Fruit fly (Drosophila melanogaster) whole organism, embryonic: ENCODE results near the gene Tengl1.
A peak's percentile ranks its signal among the peaks of the same experiment; 100 is the strongest.

ENCODE experiments used
- Adf1 ChIP-seq: fragments of 200-800 bp; sonication (Bioruptor generic); IDR thresholded peaks from 2 replicates; pipeline ENCODE4 v1.3.6; 2022; ENCODE audit warnings: missing biosample characterization, missing genetic modification characterization
- BtbVII ChIP-seq: fragments of 200-800 bp; sonication (Bioruptor generic); optimal IDR thresholded peaks from 3 replicates; lab custom pipeline; 2017; ENCODE audit warnings: missing biosample characterization, mild to moderate bottlenecking, missing genetic modification characterization
- C15 ChIP-seq: fragments of 200-800 bp; sonication (Bioruptor generic); IDR thresholded peaks from 3 replicates; pipeline ENCODE4 v1.3.6; 2022; ENCODE audit warnings: missing biosample characterization, missing genetic modification characterization
- CG10462 ChIP-seq: fragments of 200-800 bp; sonication (Bioruptor generic); optimal IDR thresholded peaks from 2 replicates; lab custom pipeline; 2016; ENCODE audit warnings: missing biosample characterization, missing genetic modification characterization
- CG11247 ChIP-seq: fragments of 200-800 bp; sonication (Bioruptor generic); IDR thresholded peaks from 2 replicates; pipeline ENCODE4 v1.3.6; 2022; ENCODE audit warnings: missing biosample characterization, missing genetic modification characterization
- CG13296 ChIP-seq: fragments of 200-800 bp; sonication (Bioruptor generic); optimal IDR thresholded peaks from 3 replicates; lab custom pipeline; 2018; ENCODE audit warnings: missing biosample characterization, mild to moderate bottlenecking, missing genetic modification characterization
- CG13624 ChIP-seq: fragments of 200-800 bp; sonication (Bioruptor generic); optimal IDR thresholded peaks from 2 replicates; lab custom pipeline; 2016; ENCODE audit warnings: missing biosample characterization, missing genetic modification characterization
- CG15073 ChIP-seq: fragments of 200-800 bp; sonication (Bioruptor generic); optimal IDR thresholded peaks from 2 replicates; lab custom pipeline; 2016; ENCODE audit warnings: missing biosample characterization, missing genetic modification characterization
- CG1603 ChIP-seq: fragments of 200-800 bp; sonication (Bioruptor generic); optimal IDR thresholded peaks from 2 replicates; lab custom pipeline; 2019; ENCODE audit warnings: missing biosample characterization, mild to moderate bottlenecking, missing genetic modification characterization, moderate library complexity
- CG1647 ChIP-seq: fragments of 200-800 bp; sonication (Bioruptor generic); optimal IDR thresholded peaks from 3 replicates; lab custom pipeline; 2016; ENCODE audit warnings: missing biosample characterization, missing genetic modification characterization
- CG16815 ChIP-seq: fragments of 200-800 bp; sonication (Bioruptor generic); optimal IDR thresholded peaks from 3 replicates; lab custom pipeline; 2017; ENCODE audit warnings: missing biosample characterization, mild to moderate bottlenecking, missing genetic modification characterization
- CG2202 ChIP-seq: fragments of 200-800 bp; sonication (Bioruptor generic); optimal IDR thresholded peaks from 2 replicates; lab custom pipeline; 2018; ENCODE audit warnings: missing biosample characterization, mild to moderate bottlenecking, missing genetic modification characterization
- CG2712 ChIP-seq: fragments of 200-800 bp; optimal IDR thresholded peaks from 3 replicates; lab custom pipeline; 2019; ENCODE audit warnings: missing biosample characterization, mild to moderate bottlenecking, missing genetic modification characterization, moderate library complexity
- CG31365 ChIP-seq: fragments of 200-800 bp; sonication (Bioruptor generic); optimal IDR thresholded peaks from 2 replicates; lab custom pipeline; 2018; ENCODE audit warnings: missing biosample characterization, mild to moderate bottlenecking, missing genetic modification characterization
- CG31441 ChIP-seq: fragments of 200-800 bp; sonication (Bioruptor generic); IDR thresholded peaks from 2 replicates; pipeline ENCODE4 v1.3.6; 2022; ENCODE audit warnings: missing biosample characterization, missing genetic modification characterization
- CG34376 ChIP-seq: fragments of 200-800 bp; sonication (Bioruptor generic); optimal IDR thresholded peaks from 2 replicates; lab custom pipeline; 2018; ENCODE audit warnings: missing biosample characterization, mild to moderate bottlenecking, missing genetic modification characterization
- CG3847 ChIP-seq: fragments of 200-800 bp; sonication (Bioruptor generic); IDR thresholded peaks from 2 replicates; pipeline ENCODE4 v1.3.6; 2022; ENCODE audit warnings: missing biosample characterization, missing genetic modification characterization
- CG4282 ChIP-seq: fragments of 200-800 bp; sonication (Bioruptor generic); optimal IDR thresholded peaks from 2 replicates; lab custom pipeline; 2016; ENCODE audit warnings: missing biosample characterization, missing genetic modification characterization
- CG6254 ChIP-seq: fragments of 200-800 bp; sonication (Bioruptor generic); optimal IDR thresholded peaks from 3 replicates; lab custom pipeline; 2017; ENCODE audit warnings: mild to moderate bottlenecking, missing biosample characterization, missing genetic modification reagents, missing genetic modification characterization
- CG6689 ChIP-seq: fragments of 200-800 bp; sonication (Bioruptor generic); IDR thresholded peaks from 2 replicates; pipeline ENCODE4 v1.3.6; 2022; ENCODE audit warnings: missing biosample characterization, missing genetic modification characterization
- CG7928 ChIP-seq: fragments of 200-800 bp; sonication (Bioruptor generic); optimal IDR thresholded peaks from 2 replicates; lab custom pipeline; 2017; ENCODE audit warnings: missing biosample characterization, mild to moderate bottlenecking, missing genetic modification characterization
- CG9727 ChIP-seq: fragments of 200-800 bp; sonication (Bioruptor generic); optimal IDR thresholded peaks from 3 replicates; lab custom pipeline; 2017; ENCODE audit warnings: missing biosample characterization, mild to moderate bottlenecking, missing genetic modification characterization
- D19A ChIP-seq: fragments of 200-800 bp; optimal IDR thresholded peaks from 3 replicates; lab custom pipeline; 2019; ENCODE audit warnings: missing biosample characterization, mild to moderate bottlenecking, missing genetic modification characterization, moderate library complexity
- Dad ChIP-seq: fragments of 200-800 bp; sonication (Bioruptor generic); optimal IDR thresholded peaks from 3 replicates; lab custom pipeline; 2016; ENCODE audit warnings: missing biosample characterization, missing genetic modification characterization
- Doc2 ChIP-seq: fragments of 200-800 bp; sonication (Bioruptor generic); IDR thresholded peaks from 2 replicates; pipeline ENCODE4 v1.3.6; 2022; ENCODE audit warnings: missing biosample characterization, missing genetic modification characterization
- E2f1 ChIP-seq: fragments of 200-800 bp; sonication (Bioruptor generic); IDR thresholded peaks from 2 replicates; pipeline ENCODE4 v1.3.6; 2022; ENCODE audit warnings: missing biosample characterization, missing genetic modification characterization
- GATAe ChIP-seq: fragments of 200-800 bp; sonication (Bioruptor generic); conservative IDR thresholded peaks from 2 replicates; pipeline ENCODE4 v1.3.6; 2022; ENCODE audit warnings: missing biosample characterization, missing genetic modification characterization
- H2.0 ChIP-seq: fragments of 200-800 bp; sonication (Bioruptor generic); IDR thresholded peaks from 2 replicates; pipeline ENCODE4 v1.3.6; 2022; ENCODE audit warnings: missing biosample characterization, missing genetic modification characterization
- HmgZ ChIP-seq: fragments of 200-800 bp; sonication (Bioruptor generic); optimal IDR thresholded peaks from 2 replicates; lab custom pipeline; 2018; ENCODE audit warnings: missing biosample characterization, mild to moderate bottlenecking, missing genetic modification characterization
- Meics ChIP-seq: fragments of 200-800 bp; sonication (Bioruptor generic); optimal IDR thresholded peaks from 2 replicates; lab custom pipeline; 2017; ENCODE audit warnings: missing biosample characterization, mild to moderate bottlenecking, missing genetic modification characterization
- Nf-YC ChIP-seq: fragments of 200-800 bp; optimal IDR thresholded peaks from 3 replicates; lab custom pipeline; 2019; ENCODE audit warnings: missing biosample characterization, mild to moderate bottlenecking, missing genetic modification characterization, moderate library complexity
- PHDP ChIP-seq: fragments of 200-800 bp; sonication (Bioruptor generic); optimal IDR thresholded peaks from 3 replicates; lab custom pipeline; 2018; ENCODE audit warnings: missing biosample characterization, mild to moderate bottlenecking, missing genetic modification characterization, moderate library complexity
- Ptx1 ChIP-seq: fragments of 200-800 bp; sonication (Bioruptor generic); IDR thresholded peaks from 2 replicates; pipeline ENCODE4 v1.3.6; 2022; ENCODE audit warnings: missing biosample characterization, missing genetic modification characterization
- Stat92E ChIP-seq, 3 experiments: fragments of >200 bp in 2 of 3; fragments of 200-800 bp in 1 of 3; sonication (Bioruptor generic) in 1 of 3; optimal IDR thresholded peaks; 2 replicates each; lab custom pipeline; 2017 to 2019; ENCODE audit warnings: missing biosample characterization in 3 of 3, missing genetic modification characterization in 3 of 3, mild to moderate bottlenecking in 1 of 3, moderate library complexity in 1 of 3
- Tbp ChIP-seq: fragments of >200 bp; optimal IDR thresholded peaks from 2 replicates; lab custom pipeline; 2018; ENCODE audit warnings: missing biosample characterization, missing genetic modification characterization
- amos ChIP-seq: fragments of 200-800 bp; sonication (Bioruptor generic); IDR thresholded peaks from 2 replicates; pipeline ENCODE4 v1.3.6; 2022; ENCODE audit warnings: missing biosample characterization, missing genetic modification characterization; ENCODE audit not compliant: partially characterized antibody
- ci ChIP-seq: fragments of 200-800 bp; sonication (Bioruptor generic); IDR thresholded peaks from 3 replicates; pipeline ENCODE4 v1.3.6; 2022; ENCODE audit warnings: missing biosample characterization, missing genetic modification characterization
- dmrt11E ChIP-seq: fragments of 200-800 bp; sonication (Bioruptor generic); optimal IDR thresholded peaks from 3 replicates; lab custom pipeline; 2018; ENCODE audit warnings: missing biosample characterization, mild to moderate bottlenecking, missing genetic modification characterization, moderate library complexity
- ewg ChIP-seq: fragments of 200-800 bp; sonication (Bioruptor generic); optimal IDR thresholded peaks from 3 replicates; lab custom pipeline; 2017; ENCODE audit warnings: mild to moderate bottlenecking, missing biosample characterization, missing genetic modification reagents, missing genetic modification characterization
- gro ChIP-seq: fragments of 200-800 bp; sonication (Bioruptor generic); optimal IDR thresholded peaks from 2 replicates; lab custom pipeline; 2016; ENCODE audit warnings: missing biosample characterization, missing genetic modification characterization
- ken ChIP-seq: fragments of 200-800 bp; sonication (Bioruptor generic); IDR thresholded peaks from 3 replicates; pipeline ENCODE4 v1.3.6; 2022; ENCODE audit warnings: missing biosample characterization, missing genetic modification characterization
- otp ChIP-seq: fragments of 200-800 bp; sonication (Bioruptor generic); IDR thresholded peaks from 3 replicates; pipeline ENCODE4, ENCODE4 v1.3.6; 2022; ENCODE audit warnings: missing biosample characterization, missing genetic modification characterization
- ro ChIP-seq: fragments of 200-800 bp; sonication (Bioruptor generic); IDR thresholded peaks from 2 replicates; pipeline ENCODE4 v1.3.6; 2022; ENCODE audit warnings: missing biosample characterization, missing genetic modification characterization
- row ChIP-seq: fragments of 200-800 bp; sonication (Bioruptor generic); IDR thresholded peaks from 3 replicates; pipeline ENCODE4 v1.3.6; 2022; ENCODE audit warnings: missing biosample characterization, missing genetic modification characterization
- run ChIP-seq: fragments of 200-800 bp; sonication (Bioruptor generic); optimal IDR thresholded peaks from 3 replicates; lab custom pipeline; 2018; ENCODE audit warnings: missing biosample characterization, mild to moderate bottlenecking, missing genetic modification characterization
- slou ChIP-seq: fragments of 200-800 bp; sonication (Bioruptor generic); optimal IDR thresholded peaks from 3 replicates; lab custom pipeline; 2016; ENCODE audit warnings: missing biosample characterization, missing genetic modification characterization
- tap ChIP-seq: fragments of 200-800 bp; optimal IDR thresholded peaks from 3 replicates; lab custom pipeline; 2019; ENCODE audit warnings: missing biosample characterization, mild to moderate bottlenecking, missing genetic modification characterization, moderate library complexity
- ttk ChIP-seq: fragments of 200-800 bp; sonication (Bioruptor generic); IDR thresholded peaks from 2 replicates; pipeline ENCODE4 v2.1.2; 2022; ENCODE audit warnings: missing biosample characterization, missing genetic modification characterization
- unc-4 ChIP-seq: fragments of 200-800 bp; sonication (Bioruptor generic); IDR thresholded peaks from 2 replicates; pipeline ENCODE4 v1.3.6; 2022; ENCODE audit warnings: missing biosample characterization, missing genetic modification characterization; ENCODE audit not compliant: partially characterized antibody
- usp ChIP-seq: fragments of >200 bp; optimal IDR thresholded peaks from 2 replicates; lab custom pipeline; 2017; ENCODE audit warnings: missing biosample characterization, missing genetic modification characterization
- zfh2 ChIP-seq: fragments of 200-800 bp; sonication (Bioruptor generic); optimal IDR thresholded peaks from 2 replicates; lab custom pipeline; 2016; ENCODE audit warnings: missing biosample characterization, missing genetic modification characterization

Tengl1 gene

DNA sequence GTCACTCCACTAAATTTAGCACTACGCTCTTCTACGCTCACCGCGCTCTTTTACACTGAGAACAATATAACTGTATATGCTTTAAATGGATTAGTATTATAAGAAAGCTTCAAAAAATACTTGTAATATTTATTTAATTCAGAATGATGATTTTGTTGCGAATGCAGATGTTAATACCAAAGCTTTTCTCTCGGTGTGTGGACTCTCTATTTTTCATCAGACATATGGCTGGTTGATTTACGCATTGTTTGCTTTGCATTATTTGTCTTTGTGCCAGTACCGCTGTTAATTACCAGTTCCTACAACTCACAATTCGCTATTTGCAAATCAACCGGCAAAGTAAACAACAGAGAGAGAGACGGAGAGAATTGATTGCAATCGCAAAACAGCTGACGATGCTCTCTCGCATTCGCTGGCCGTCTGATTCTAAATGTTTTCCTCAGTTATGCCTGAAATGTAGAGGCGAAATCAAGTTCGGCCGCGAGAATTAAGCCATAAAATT, 18.7 kb downstream of the Tengl1 start (continued):
- TF ChIP-seq otp (GFP tag; lab: Robert Waterston, UW): peak; percentile 98
- TF ChIP-seq Stat92E (GFP tag; optimal IDR thresholded peaks at IDR 0.05; lab: Kevin White, UChicago): peak in 1 of 3 experiments; percentile 48
- peak; percentile 83 for TF ChIP-seq Nf-YC (tag; lab: Kevin White, UChicago)
- peak; percentile 92 for TF ChIP-seq slou (GFP tag; lab: Kevin White, UChicago)
- peak; percentile 94 for TF ChIP-seq CG2202
- peak; percentile 89 for TF ChIP-seq D19A
- peak; percentile 98 for TF ChIP-seq H2.0 (GFP tag; lab: Robert Waterston, UW)
- peak; percentile 86 for TF ChIP-seq CG31365 (tag; lab: Kevin White, UChicago)
- peak; percentile 97 for TF ChIP-seq CG13296 (GFP tag; lab: Kevin White, UChicago)
- no peak for TF ChIP-seq amos (GFP tag; lab: Robert Waterston, UW)
- peak; percentile 96 for TF ChIP-seq C15 (GFP tag; lab: Robert Waterston, UW)
- peak; percentile 97 for TF ChIP-seq CG6689 (GFP tag; lab: Robert Waterston, UW)
- TF ChIP-seq row (GFP tag; lab: Robert Waterston, UW): peak; percentile 99
- no peak for TF ChIP-seq Tbp
- peak; percentile 94 for TF ChIP-seq CG16815 (GFP tag; lab: Kevin White, UChicago)
- peak; percentile 99 for TF ChIP-seq ci (GFP tag; lab: Robert Waterston, UW)
- peak; percentile 98 for TF ChIP-seq gro (GFP tag; lab: Kevin White, UChicago)
- peak; percentile 92 for TF ChIP-seq Dad (GFP tag; lab: Kevin White, UChicago)
- TF ChIP-seq CG34376: peak; percentile 94
- TF ChIP-seq ewg (GFP tag; lab: Kevin White, UChicago): peak; percentile 91
- no peak for TF ChIP-seq usp (GFP tag; lab: Kevin White, UChicago)
- peak; percentile 94 for TF ChIP-seq BtbVII (GFP tag; lab: Kevin White, UChicago)
- peak; percentile 97 for TF ChIP-seq CG3847 (GFP tag; lab: Robert Waterston, UW)
- peak; percentile 99 for TF ChIP-seq CG11247 (GFP tag; lab: Robert Waterston, UW)
- peak; percentile 97 for TF ChIP-seq Meics (GFP tag; lab: Kevin White, UChicago)
- TF ChIP-seq Doc2 (GFP tag; lab: Robert Waterston, UW): peak; percentile 92
- TF ChIP-seq CG10462 (GFP tag; lab: Kevin White, UChicago): peak; percentile 91
- peak; percentile 97 for TF ChIP-seq CG9727 (GFP tag; lab: Kevin White, UChicago)
- TF ChIP-seq CG1647 (GFP tag; lab: Kevin White, UChicago): peak; percentile 93
- peak; percentile 98 for TF ChIP-seq PHDP
- peak; percentile 94 for TF ChIP-seq ro
- peak; percentile 80 for TF ChIP-seq CG6254 (GFP tag; lab: Kevin White, UChicago)
- peak; percentile 96 for TF ChIP-seq CG1603 (tag; lab: Kevin White, UChicago)
- TF ChIP-seq CG15073: peak; percentile 76
- no peak for TF ChIP-seq unc-4
- TF ChIP-seq run (tag; lab: Kevin White, UChicago): peak; percentile 91
- peak; percentile 96 for TF ChIP-seq tap (tag; lab: Kevin White, UChicago)
- TF ChIP-seq Adf1 (GFP tag; lab: Robert Waterston, UW): peak; percentile 87
- peak; percentile 96 for TF ChIP-seq E2f1 (GFP tag; lab: Robert Waterston, UW)
- TF ChIP-seq zfh2: peak; percentile 95
- peak; percentile 89 for TF ChIP-seq dmrt11E (tag; lab: Kevin White, UChicago)
- TF ChIP-seq CG31441: peak; percentile 94
- peak; percentile 75 for TF ChIP-seq CG7928 (GFP tag; lab: Kevin White, UChicago)
- peak; percentile 96 for TF ChIP-seq CG13624 (GFP tag; lab: Kevin White, UChicago)
- peak; percentile 99 for TF ChIP-seq Ptx1
- TF ChIP-seq GATAe: peak; percentile 84
- peak; percentile 98 for TF ChIP-seq HmgZ (tag; lab: Kevin White, UChicago)
- peak; percentile 86 for TF ChIP-seq CG4282 (GFP tag; lab: Kevin White, UChicago)
- peak; percentile 98 for TF ChIP-seq ttk
- peak; percentile 96 for TF ChIP-seq ken
- TF ChIP-seq CG2712 (tag; lab: Kevin White, UChicago): peak; percentile 96
